Worm (Caenorhabditis elegans) whole organism, early embryonic: ENCODE results near the gene lrpr-1.

Experiments
- B0310.2 ChIP-seq: sonication (generic microtip); optimal IDR thresholded peaks from 2 replicates; lab custom pipeline; 2016; ENCODE audit warnings: mild to moderate bottlenecking, missing genetic modification characterization, missing compliant biosample characterization
- ama-1 ChIP-seq: fragments of 150-350 bp; optimal IDR thresholded peaks from 2 replicates; lab custom pipeline; 2014
- ceh-13 ChIP-seq: fragments of 200-800 bp; sonication (Bioruptor generic); optimal IDR thresholded peaks from 2 replicates; lab custom pipeline; 2018; ENCODE audit warnings: mild to moderate bottlenecking, missing genetic modification characterization, missing compliant biosample characterization
- ets-7 ChIP-seq: sonication (generic microtip); optimal IDR thresholded peaks from 2 replicates; lab custom pipeline; 2016; ENCODE audit warnings: missing genotype, missing genetic modification characterization, missing compliant biosample characterization
- hmbx-1 ChIP-seq: sonication (generic microtip); optimal IDR thresholded peaks from 2 replicates; lab custom pipeline; 2016; ENCODE audit warnings: mild to moderate bottlenecking, missing genetic modification characterization, missing compliant biosample characterization
- pes-1 ChIP-seq: fragments of 200-800 bp; sonication (Bioruptor generic); IDR thresholded peaks from 2 replicates; pipeline ENCODE4 v1.3.6; 2022; ENCODE audit warnings: missing genetic modification reagents, missing genetic modification characterization, missing compliant biosample characterization
- sea-1 ChIP-seq: fragments of 200-800 bp; sonication (Bioruptor generic); conservative IDR thresholded peaks from 2 replicates; pipeline ENCODE4 v1.3.6; 2022; ENCODE audit warnings: missing genetic modification characterization, missing compliant biosample characterization
- tbx-37 ChIP-seq: fragments of 200-800 bp; sonication (Bioruptor generic); conservative IDR thresholded peaks from 2 replicates; pipeline ENCODE4 v1.3.6; 2022; ENCODE audit warnings: missing genetic modification reagents, missing genetic modification characterization, missing compliant biosample characterization
- tra-4 ChIP-seq: sonication (generic microtip); optimal IDR thresholded peaks from 2 replicates; lab custom pipeline; 2017; ENCODE audit warnings: missing genetic modification characterization, missing compliant biosample characterization

- TF ChIP-seq ets-7 (tag; lab: Kevin White, UChicago) (no peak), tra-4 (tag; lab: Kevin White, UChicago) (no peak), tbx-37 (no peak), ama-1 (lab: Kevin White, UChicago) (no peak), hmbx-1 (tag; lab: Kevin White, UChicago) (no peak), sea-1 (GFP tag; lab: Robert Waterston, UW) (no peak), pes-1 (GFP tag; lab: Robert Waterston, UW) (no peak), ceh-13 (GFP tag; lab: Kevin White, UChicago) (no peak), B0310.2 (tag; lab: Kevin White, UChicago) (no peak)
Observed at ce11 chrV:5895021-5895420, 22.7 kb downstream of the lrpr-1 start, which contains the start of gene grd-9.
